Worm (Caenorhabditis elegans): ENCODE data around the gene F45E1.4.

Gene F45E1.4

DNA sequence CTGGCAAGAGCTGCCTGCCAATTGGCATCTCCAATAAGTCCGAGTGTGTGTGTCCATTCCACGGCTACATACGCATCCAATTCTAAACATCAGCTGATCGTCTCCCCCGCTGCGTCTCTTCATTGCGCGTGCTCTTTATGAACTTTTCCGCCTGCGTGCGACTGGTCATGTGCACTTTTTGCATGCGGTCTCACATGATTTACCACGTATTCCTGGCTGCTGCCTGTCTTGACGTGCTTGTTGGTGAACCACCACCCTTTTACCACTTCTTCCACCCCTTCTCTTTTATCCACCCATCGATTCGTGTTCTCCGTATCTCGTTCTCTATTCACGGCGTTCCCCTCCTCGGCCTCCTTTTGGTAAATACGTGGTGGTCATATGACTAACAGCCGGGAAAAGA is 34.2 kb upstream of the F45E1.4 start (continued):
- TF ChIP-seq Y116A8C.19 (tag; optimal IDR thresholded peaks at IDR 0.05; ENCODE audit: borderline replicate concordance) (no peak), unc-98 (GFP tag; IDR thresholded peaks at IDR 0.05) (no peak), C34B4.2 (tag; optimal IDR thresholded peaks at IDR 0.05) (no peak), sox-4 (tag; optimal IDR thresholded peaks at IDR 0.05) (peak; percentile 88), irx-1 (tag; optimal IDR thresholded peaks at IDR 0.05) (peak; percentile 81), ces-1 (GFP tag; optimal IDR thresholded peaks at IDR 0.05) (no peak), nhr-20 (tag; optimal IDR thresholded peaks at IDR 0.05) (peak; percentile 96), hlh-17 (GFP tag; optimal IDR thresholded peaks at IDR 0.05; ENCODE audit: borderline replicate concordance) (no peak), hpl-2 (GFP tag; optimal IDR thresholded peaks at IDR 0.05) (no peak), lir-3 (tag; optimal IDR thresholded peaks at IDR 0.05; ENCODE audit: poor library complexity) (peak; percentile 70), nhr-90 (tag; optimal IDR thresholded peaks at IDR 0.05; ENCODE audit: poor library complexity) (peak; percentile 75), dsc-1 (tag; optimal IDR thresholded peaks at IDR 0.05) (peak; percentile 98), ztf-4 (tag; optimal IDR thresholded peaks at IDR 0.05) (peak; percentile 81), nhr-28 (tag; optimal IDR thresholded peaks at IDR 0.05) (no peak), pax-3 (tag; optimal IDR thresholded peaks at IDR 0.05) (peak; percentile 91), ceh-8 (GFP tag; optimal IDR thresholded peaks at IDR 0.05) (peak; percentile 72), vab-15 (tag; optimal IDR thresholded peaks at IDR 0.05) (peak; percentile 90), lin-39 (tag; optimal IDR thresholded peaks at IDR 0.05) (peak; percentile 64), xbp-1 (tag; optimal IDR thresholded peaks at IDR 0.05) (peak; percentile 88), sptf-1 (tag; optimal IDR thresholded peaks at IDR 0.05) (no peak), efl-1 (optimal IDR thresholded peaks at IDR 0.05) (peak; percentile 66 to 83), efl-1 (GFP tag; optimal IDR thresholded peaks at IDR 0.05 in 1 of 2) (peak; percentile 66 to 94), ets-5 (GFP tag; IDR thresholded peaks at IDR 0.05) (no peak), nhr-47 (tag; optimal IDR thresholded peaks at IDR 0.05) (peak; percentile 96), lin-15B (tag; optimal IDR thresholded peaks at IDR 0.05) (no peak), mep-1 (tag; optimal IDR thresholded peaks at IDR 0.05) (peak; percentile 88), mab-9 (GFP tag; IDR thresholded peaks at IDR 0.05) (peak; percentile 83; the same call in 1 of the 2 replicates), ceh-63 (GFP tag; optimal IDR thresholded peaks at IDR 0.05) (no peak), fos-1 (tag; optimal IDR thresholded peaks at IDR 0.05) (peak; percentile 48), nhr-84 (tag; optimal IDR thresholded peaks at IDR 0.05) (no peak), ceh-88 (GFP tag; IDR thresholded peaks at IDR 0.05) (peak; percentile 68), skn-1 (tag; optimal IDR thresholded peaks at IDR 0.05) (peak; percentile 71)

DNA sequence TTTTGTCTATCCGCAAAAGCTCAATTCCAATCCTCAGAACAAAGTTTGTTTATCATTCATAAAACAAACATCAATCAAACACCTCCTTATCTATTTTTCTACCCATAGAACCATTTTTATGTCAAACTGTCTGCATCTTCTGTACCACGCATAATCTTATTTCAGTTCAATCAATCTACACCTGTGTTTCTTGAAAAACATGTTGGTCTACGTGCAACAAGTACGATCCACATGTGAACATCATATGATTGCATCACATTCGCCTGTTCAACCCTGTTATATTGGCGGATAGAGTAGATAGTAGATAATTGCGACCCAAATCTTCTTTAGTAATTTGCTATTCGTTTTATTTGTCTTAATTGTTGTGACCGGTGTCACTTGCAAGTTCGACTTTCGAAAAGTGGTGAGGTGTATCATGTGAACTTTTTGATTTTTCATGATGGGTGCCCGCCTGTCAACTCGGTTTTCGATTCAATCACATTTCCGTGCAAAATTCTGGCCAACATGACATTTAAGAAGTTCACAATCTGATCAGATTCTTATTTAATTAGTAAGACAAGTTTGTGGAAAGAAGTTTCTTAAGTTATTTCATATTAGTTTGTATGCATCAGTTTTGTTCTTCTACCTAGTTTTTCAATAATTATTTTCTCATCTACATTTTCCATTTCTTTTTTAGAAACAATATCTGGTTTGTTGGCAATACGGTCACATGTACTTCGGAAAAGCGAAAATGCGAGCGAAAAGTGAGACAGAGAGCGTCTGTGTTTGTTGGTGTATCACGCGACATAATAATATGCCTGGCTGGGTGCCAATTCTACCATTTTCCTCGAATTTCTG is 33.3 kb upstream of the F45E1.4 start:
- TF ChIP-seq skn-1 (tag; optimal IDR thresholded peaks at IDR 0.05) (no peak), nhr-237 (tag; optimal IDR thresholded peaks at IDR 0.05) (no peak), tlp-1 (tag; optimal IDR thresholded peaks at IDR 0.05) (no peak), unc-98 (GFP tag; IDR thresholded peaks at IDR 0.05) (no peak), alr-1 (tag; optimal IDR thresholded peaks at IDR 0.05; ENCODE audit: borderline replicate concordance) (no peak), lin-39 (tag; optimal IDR thresholded peaks at IDR 0.05) (no peak), lin-15B (tag; optimal IDR thresholded peaks at IDR 0.05) (no peak), fos-1 (tag; optimal IDR thresholded peaks at IDR 0.05) (no peak), fkh-10 (GFP tag; optimal IDR thresholded peaks at IDR 0.05) (no peak), lin-14 (GFP tag; optimal IDR thresholded peaks at IDR 0.05) (peak; percentile 36), hlh-4 (tag; optimal IDR thresholded peaks at IDR 0.05) (no peak), swsn-7 (tag; optimal IDR thresholded peaks at IDR 0.05) (peak; percentile 23), egl-13 (tag; optimal IDR thresholded peaks at IDR 0.05) (no peak), jun-1 (tag; optimal IDR thresholded peaks at IDR 0.05) (no peak), nhr-90 (tag; optimal IDR thresholded peaks at IDR 0.05; ENCODE audit: poor library complexity) (peak; percentile 60), nhr-11 (tag; optimal IDR thresholded peaks at IDR 0.05) (no peak), ces-1 (GFP tag; optimal IDR thresholded peaks at IDR 0.05) (no peak), nhr-19 (GFP tag; conservative IDR thresholded peaks at IDR 0.05) (peak; percentile 14; the same call in 1 of the 2 replicates), ets-5 (GFP tag; IDR thresholded peaks at IDR 0.05) (no peak), mep-1 (tag; optimal IDR thresholded peaks at IDR 0.05) (no peak), ceh-63 (GFP tag; optimal IDR thresholded peaks at IDR 0.05) (no peak), nhr-85 (tag) (peak; percentile 89), ceh-88 (GFP tag; IDR thresholded peaks at IDR 0.05) (0 out of 2 replicates have a peak, but pooled peaks have one; percentile 30), unc-86 (tag; optimal IDR thresholded peaks at IDR 0.05) (no peak), lin-13 (GFP tag; optimal IDR thresholded peaks at IDR 0.05) (no peak), nhr-12 (tag; optimal IDR thresholded peaks at IDR 0.05) (no peak), lsy-2 (tag; optimal IDR thresholded peaks at IDR 0.05) (peak in 1 of 2 experiments; percentile 26), nhr-47 (tag; optimal IDR thresholded peaks at IDR 0.05) (no peak), nhr-84 (tag; optimal IDR thresholded peaks at IDR 0.05) (no peak), ceh-90 (tag; optimal IDR thresholded peaks at IDR 0.05) (no peak)
